Worm (Caenorhabditis elegans) whole organism, L3 larva: ENCODE measurements around the gene top-2.

Source experiments
- aly-2 ChIP-seq: fragments of 150-350 bp; optimal IDR thresholded peaks from 2 replicates; lab custom pipeline; 2014; ENCODE audit warnings: missing biosample characterization, missing genetic modification characterization
- ama-1 ChIP-seq: fragments of 150-350 bp; optimal IDR thresholded peaks from 2 replicates; lab custom pipeline; 2018
- ceh-28 ChIP-seq: fragments of 150-350 bp; optimal IDR thresholded peaks from 2 replicates; lab custom pipeline; 2014; ENCODE audit warnings: missing biosample characterization, missing genetic modification reagents, missing genetic modification characterization
- ceh-82 ChIP-seq: fragments of 150-350 bp; optimal IDR thresholded peaks from 2 replicates; lab custom pipeline; 2014; ENCODE audit warnings: missing biosample characterization, missing genetic modification characterization
- ceh-9 ChIP-seq: sonication (generic microtip); optimal IDR thresholded peaks from 2 replicates; lab custom pipeline; 2018; ENCODE audit warnings: missing biosample characterization, missing genetic modification characterization
- egl-27 ChIP-seq: sonication (generic microtip); optimal IDR thresholded peaks from 4 replicates; lab custom pipeline; 2017; ENCODE audit warnings: missing biosample characterization, missing genetic modification reagents, missing genetic modification characterization
- elt-2 ChIP-seq: sonication (generic microtip); optimal IDR thresholded peaks from 2 replicates; lab custom pipeline; 2016; ENCODE audit warnings: missing genetic modification reagents, mild to moderate bottlenecking, missing genetic modification characterization, missing compliant biosample characterization
- elt-3 ChIP-seq, 3 experiments: fragments of 150-350 bp in 1 of 3; sonication (generic microtip) in 2 of 3; optimal IDR thresholded peaks; 2 replicates in 2 of 3; 4 replicates in 1 of 3; lab custom pipeline; 2014 to 2017; ENCODE audit warnings: missing biosample characterization in 3 of 3, missing genetic modification characterization in 3 of 3
- eor-1 ChIP-seq, 2 experiments: fragments of 150-350 bp; optimal IDR thresholded peaks; 2 replicates each; lab custom pipeline; 2014 to 2018; ENCODE audit warnings: missing biosample characterization in 2 of 2, missing genetic modification characterization in 2 of 2
- fkh-2 ChIP-seq: fragments of 150-350 bp; optimal IDR thresholded peaks from 2 replicates; lab custom pipeline; 2014; ENCODE audit warnings: missing biosample characterization, missing genetic modification reagents, missing genetic modification characterization
- fos-1 ChIP-seq: fragments of 150-350 bp; optimal IDR thresholded peaks from 2 replicates; lab custom pipeline; 2014; ENCODE audit warnings: missing biosample characterization, missing genetic modification characterization
- hmg-11 ChIP-seq: sonication (generic microtip); optimal IDR thresholded peaks from 2 replicates; lab custom pipeline; 2016; ENCODE audit warnings: missing genetic modification characterization, missing compliant biosample characterization
- jun-1 ChIP-seq: fragments of 150-350 bp; optimal IDR thresholded peaks from 2 replicates; lab custom pipeline; 2014; ENCODE audit warnings: missing biosample characterization, missing genetic modification reagents, missing genetic modification characterization
- lin-15B ChIP-seq: fragments of 150-350 bp; optimal IDR thresholded peaks from 2 replicates; lab custom pipeline; 2014; ENCODE audit warnings: missing biosample characterization, missing genetic modification characterization
- lin-39 ChIP-seq: fragments of 150-350 bp; optimal IDR thresholded peaks from 2 replicates; lab custom pipeline; 2018; ENCODE audit warnings: missing biosample characterization, missing genetic modification reagents, missing genetic modification characterization
- lsy-12 ChIP-seq: sonication (generic microtip); optimal IDR thresholded peaks from 2 replicates; lab custom pipeline; 2016; ENCODE audit warnings: mild to moderate bottlenecking, missing genetic modification characterization, missing compliant biosample characterization
- nfya-1 ChIP-seq: sonication (generic microtip); optimal IDR thresholded peaks from 2 replicates; lab custom pipeline; 2017; ENCODE audit warnings: missing genetic modification characterization, mild to moderate bottlenecking, missing compliant biosample characterization, antibody characterized with exemption, moderate library complexity; ENCODE audit not compliant: insufficient read depth
- nhr-23 ChIP-seq: fragments of 150-350 bp; optimal IDR thresholded peaks from 2 replicates; lab custom pipeline; 2014; ENCODE audit warnings: missing biosample characterization, missing genetic modification reagents, missing genetic modification characterization
- nhr-237 ChIP-seq: fragments of 150-350 bp; optimal IDR thresholded peaks from 2 replicates; lab custom pipeline; 2014; ENCODE audit warnings: missing biosample characterization, missing genetic modification characterization
- nhr-25 ChIP-seq: sonication (generic microtip); optimal IDR thresholded peaks from 2 replicates; lab custom pipeline; 2017; ENCODE audit warnings: missing biosample characterization, missing genetic modification characterization
- nhr-76 ChIP-seq: fragments of 150-350 bp; sonication (generic microtip); optimal IDR thresholded peaks from 5 replicates; lab custom pipeline; 2014; ENCODE audit warnings: missing biosample characterization, missing genetic modification characterization
- nhr-77 ChIP-seq: fragments of 150-350 bp; optimal IDR thresholded peaks from 2 replicates; lab custom pipeline; 2014; ENCODE audit warnings: missing biosample characterization, missing genetic modification characterization
- pha-4 ChIP-seq: fragments of 150-350 bp; optimal IDR thresholded peaks from 2 replicates; lab custom pipeline; 2014; ENCODE audit warnings: missing biosample characterization, missing genetic modification reagents, missing genetic modification characterization
- sea-2 ChIP-seq: fragments of 150-350 bp; sonication (generic microtip); optimal IDR thresholded peaks from 4 replicates; lab custom pipeline; 2014; ENCODE audit warnings: missing biosample characterization, missing genetic modification reagents, missing genetic modification characterization
- skn-1 ChIP-seq: fragments of 150-350 bp; optimal IDR thresholded peaks from 2 replicates; lab custom pipeline; 2014; ENCODE audit warnings: missing biosample characterization, missing genetic modification characterization
- snpc-4 ChIP-seq: fragments of 150-350 bp; optimal IDR thresholded peaks from 2 replicates; lab custom pipeline; 2014; ENCODE audit warnings: missing biosample characterization, missing genetic modification characterization
- unc-39 ChIP-seq: sonication (generic microtip); optimal IDR thresholded peaks from 4 replicates; lab custom pipeline; 2017; ENCODE audit warnings: missing biosample characterization, missing genetic modification characterization
- zag-1 ChIP-seq: fragments of 150-350 bp; optimal IDR thresholded peaks from 2 replicates; lab custom pipeline; 2014; ENCODE audit warnings: missing biosample characterization, missing genetic modification characterization
- ztf-11 ChIP-seq: fragments of 150-350 bp; optimal IDR thresholded peaks from 2 replicates; lab custom pipeline; 2014; ENCODE audit warnings: missing biosample characterization, missing genetic modification characterization

top-2 gene

DNA sequence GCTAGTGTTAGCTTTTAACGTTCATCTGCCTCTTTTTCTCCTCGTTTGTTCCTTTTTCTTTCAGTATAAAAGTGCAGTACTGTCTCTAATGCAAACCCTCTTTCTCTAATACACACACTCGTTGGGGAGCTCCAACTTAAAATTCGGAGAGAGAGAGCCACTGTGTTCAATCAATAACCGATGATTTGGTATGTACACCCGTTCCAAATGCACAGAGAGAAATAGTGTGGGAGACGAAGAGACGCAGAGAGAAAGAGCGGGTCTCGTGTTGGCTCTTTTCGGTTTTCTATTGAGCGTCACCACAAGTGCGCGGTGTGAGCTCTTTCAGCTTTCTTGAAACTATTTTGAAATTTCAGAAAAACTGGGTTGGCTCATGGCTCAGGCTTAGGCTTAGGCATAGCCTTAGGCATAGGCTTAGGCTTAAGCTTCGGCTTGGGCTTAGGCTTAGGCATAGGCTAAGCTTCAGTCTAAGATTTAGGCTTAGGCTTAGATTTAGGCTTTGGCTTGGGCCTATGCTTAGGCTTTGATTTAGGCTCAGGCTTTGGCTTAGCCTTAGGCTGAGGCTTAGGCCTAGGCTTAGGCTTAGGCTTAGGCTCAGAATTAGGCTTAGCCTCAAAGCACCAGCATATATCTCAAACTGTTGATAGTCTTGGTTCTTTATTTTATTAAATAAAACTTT, 48.8 kb downstream of the top-2 start:
- peak; percentile 66 for TF ChIP-seq pha-4 (tag; lab: Kevin White, UChicago)
- TF ChIP-seq fos-1: no peak

DNA sequence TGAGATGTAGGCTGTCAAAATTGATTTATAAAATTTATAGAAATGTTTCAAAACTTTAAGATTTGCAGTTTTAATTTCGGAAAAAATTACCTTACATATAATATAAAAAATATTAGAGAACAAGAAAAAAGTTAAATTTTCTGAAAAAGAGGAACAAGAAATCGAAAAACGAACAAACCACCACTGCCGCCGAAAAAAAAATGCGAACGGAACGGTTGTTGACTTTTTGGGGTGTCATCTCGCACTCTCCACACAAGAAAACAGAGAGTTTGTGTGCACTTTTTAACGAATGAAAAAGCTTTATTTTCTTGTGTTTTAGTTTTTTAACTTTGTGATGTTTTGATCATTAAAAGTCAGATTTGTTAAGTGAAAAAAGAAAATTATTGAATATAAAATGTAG, 50.3 kb downstream of the top-2 start:
- no peak for TF ChIP-seq ama-1 (lab: Kevin White, UChicago)
- no peak for TF ChIP-seq nhr-77 (tag; lab: Kevin White, UChicago)
- TF ChIP-seq pha-4 (tag; lab: Kevin White, UChicago): peak; percentile 59

ce11 chrII:11926501-11926900, 51.6 kb downstream of the top-2 start:
- peak; percentile 78 for TF ChIP-seq nfya-1 (tag; lab: Kevin White, UChicago)
- no peak for TF ChIP-seq egl-27 (tag; lab: Kevin White, UChicago)
- peak; percentile 25 for TF ChIP-seq lsy-12 (tag; lab: Kevin White, UChicago)

- no peak for TF ChIP-seq ceh-28 (tag; lab: Kevin White, UChicago)
- no peak for TF ChIP-seq ceh-9 (tag; lab: Kevin White, UChicago)
- TF ChIP-seq sea-2: no peak
- TF ChIP-seq nhr-23 (tag; lab: Kevin White, UChicago): peak; percentile 41
- no peak for TF ChIP-seq fos-1
- TF ChIP-seq lsy-12 (tag; lab: Kevin White, UChicago): peak; percentile 50
- no peak for TF ChIP-seq ztf-11
- no peak for TF ChIP-seq fkh-2 (tag; lab: Kevin White, UChicago)
- peak; percentile 15 for TF ChIP-seq egl-27 (tag; lab: Kevin White, UChicago)
- TF ChIP-seq elt-3 (tag; optimal IDR thresholded peaks at IDR 0.05; lab: Kevin White, UChicago): no peak
- TF ChIP-seq nhr-25 (tag; lab: Kevin White, UChicago): peak; percentile 90
- no peak for TF ChIP-seq skn-1 (tag; lab: Kevin White, UChicago)
Measured at ce11 chrII:11928752-11929151, 53.8 kb downstream of the top-2 start.

- TF ChIP-seq zag-1 (tag; lab: Kevin White, UChicago): no peak
- no peak for TF ChIP-seq unc-39 (tag; lab: Kevin White, UChicago)
- no peak for TF ChIP-seq ceh-82
- no peak for TF ChIP-seq ceh-9 (tag; lab: Kevin White, UChicago)
- no peak for TF ChIP-seq jun-1 (tag; lab: Kevin White, UChicago)
- no peak for TF ChIP-seq lin-39 (tag; lab: Kevin White, UChicago)
- TF ChIP-seq pha-4 (tag; lab: Kevin White, UChicago): no peak
- no peak for TF ChIP-seq snpc-4 (tag; lab: Kevin White, UChicago)
- TF ChIP-seq hmg-11 (tag; lab: Kevin White, UChicago): no peak
- TF ChIP-seq lin-15B (tag; lab: Kevin White, UChicago): no peak
- no peak for TF ChIP-seq lsy-12 (tag; lab: Kevin White, UChicago)
- TF ChIP-seq elt-2: no peak
- TF ChIP-seq aly-2: no peak
- TF ChIP-seq nhr-237 (tag; lab: Kevin White, UChicago): no peak
- no peak for TF ChIP-seq nfya-1 (tag; lab: Kevin White, UChicago)
- no peak for TF ChIP-seq eor-1 (tag; optimal IDR thresholded peaks at IDR 0.05; lab: Kevin White, UChicago)
- no peak for TF ChIP-seq skn-1 (tag; lab: Kevin White, UChicago)
- TF ChIP-seq nhr-76 (tag; lab: Kevin White, UChicago): no peak
- TF ChIP-seq nhr-25 (tag; lab: Kevin White, UChicago): no peak
- TF ChIP-seq nhr-23 (tag; lab: Kevin White, UChicago): no peak
- TF ChIP-seq, all 47 proteins: peak for 0
Measured at ce11 chrII:11930132-11930531, 55.2 kb downstream of the top-2 start.
